Fruit fly (Drosophila melanogaster) whole organism, prepupa: ENCODE results near the gene CG4456.

ENCODE experiments used
- Blimp-1 ChIP-seq: fragments of 200-800 bp; sonication (Bioruptor generic); optimal IDR thresholded peaks from 3 replicates; lab custom pipeline; 2017; ENCODE audit warnings: missing biosample characterization, missing genetic modification characterization, mild to moderate bottlenecking, moderate library complexity, missing genetic modification reagents
- CG10631 ChIP-seq: fragments of 200-800 bp; sonication (Bioruptor generic); optimal IDR thresholded peaks from 2 replicates; lab custom pipeline; 2016; ENCODE audit warnings: missing biosample characterization, missing genetic modification characterization
- CG11294 ChIP-seq: fragments of 200-800 bp; sonication (Bioruptor generic); IDR thresholded peaks from 2 replicates; pipeline ENCODE4 v1.3.6; 2022; ENCODE audit warnings: missing biosample characterization, missing genetic modification characterization
- CG11762 ChIP-seq: fragments of 200-800 bp; sonication (Bioruptor generic); optimal IDR thresholded peaks from 3 replicates; lab custom pipeline; 2016; ENCODE audit warnings: missing biosample characterization, missing genetic modification characterization; ENCODE audit not compliant: insufficient read depth
- CG1621 ChIP-seq: fragments of 200-800 bp; sonication (Bioruptor generic); optimal IDR thresholded peaks from 3 replicates; lab custom pipeline; 2018; ENCODE audit warnings: missing biosample characterization, mild to moderate bottlenecking, missing genetic modification characterization
- CG16779 ChIP-seq: fragments of 200-800 bp; sonication (Bioruptor generic); optimal IDR thresholded peaks from 3 replicates; lab custom pipeline; 2017; ENCODE audit warnings: missing biosample characterization, mild to moderate bottlenecking, missing genetic modification characterization
- CG3032 ChIP-seq: fragments of 200-800 bp; optimal IDR thresholded peaks from 2 replicates; lab custom pipeline; 2019; ENCODE audit warnings: missing biosample characterization, mild to moderate bottlenecking, missing genetic modification characterization, moderate library complexity
- CG31627 ChIP-seq: fragments of 200-800 bp; sonication (Bioruptor generic); optimal IDR thresholded peaks from 3 replicates; lab custom pipeline; 2016; ENCODE audit warnings: missing biosample characterization, missing genetic modification characterization
- CG32006 ChIP-seq: fragments of 200-800 bp; sonication (Bioruptor generic); optimal IDR thresholded peaks from 3 replicates; lab custom pipeline; 2017; ENCODE audit warnings: missing biosample characterization, mild to moderate bottlenecking, missing genetic modification characterization
- CG3919 ChIP-seq: fragments of 200-800 bp; sonication (Bioruptor generic); optimal IDR thresholded peaks from 3 replicates; lab custom pipeline; 2016; ENCODE audit warnings: missing biosample characterization, missing genetic modification characterization
- CG6163 ChIP-seq: fragments of 200-800 bp; sonication (Bioruptor generic); IDR thresholded peaks from 3 replicates; pipeline ENCODE4 v1.3.6; 2022; ENCODE audit warnings: missing biosample characterization, missing genetic modification characterization
- CG6276 ChIP-seq: fragments of 200-800 bp; sonication (Bioruptor generic); optimal IDR thresholded peaks from 2 replicates; lab custom pipeline; 2017; ENCODE audit warnings: missing biosample characterization, mild to moderate bottlenecking, missing genetic modification characterization
- CG6792 ChIP-seq: fragments of 200-800 bp; sonication (Bioruptor generic); optimal IDR thresholded peaks from 3 replicates; lab custom pipeline; 2016; ENCODE audit warnings: missing biosample characterization, missing genetic modification characterization
- CG6808 ChIP-seq: fragments of 200-800 bp; sonication (Bioruptor generic); optimal IDR thresholded peaks from 3 replicates; lab custom pipeline; 2017; ENCODE audit warnings: missing biosample characterization, missing genetic modification characterization, mild to moderate bottlenecking, moderate library complexity, missing genetic modification reagents
- CG6854 ChIP-seq: fragments of 200-800 bp; sonication (Bioruptor generic); optimal IDR thresholded peaks from 2 replicates; lab custom pipeline; 2017; ENCODE audit warnings: missing biosample characterization, mild to moderate bottlenecking, missing genetic modification characterization
- CG7368 ChIP-seq: fragments of 200-800 bp; sonication (Bioruptor generic); optimal IDR thresholded peaks from 3 replicates; lab custom pipeline; 2016; ENCODE audit warnings: missing biosample characterization, missing genetic modification characterization
- CG8119 ChIP-seq: fragments of 200-800 bp; sonication (Bioruptor generic); IDR thresholded peaks from 3 replicates; pipeline ENCODE4 v1.3.6; 2022; ENCODE audit warnings: missing biosample characterization, missing genetic modification characterization
- CG8319 ChIP-seq: fragments of 200-800 bp; sonication (Bioruptor generic); optimal IDR thresholded peaks from 3 replicates; lab custom pipeline; 2016; ENCODE audit warnings: missing biosample characterization, missing genetic modification characterization
- CG9139 ChIP-seq: fragments of 200-800 bp; sonication (Bioruptor generic); optimal IDR thresholded peaks from 3 replicates; lab custom pipeline; 2017; ENCODE audit warnings: missing biosample characterization, mild to moderate bottlenecking, missing genetic modification characterization
- Eip75B ChIP-seq: fragments of 200-800 bp; sonication (Bioruptor generic); optimal IDR thresholded peaks from 3 replicates; lab custom pipeline; 2016; ENCODE audit warnings: missing biosample characterization, missing genetic modification characterization
- Eip93F ChIP-seq: fragments of 200-800 bp; sonication (Bioruptor generic); optimal IDR thresholded peaks from 2 replicates; lab custom pipeline; 2016; ENCODE audit warnings: missing biosample characterization, mild to moderate bottlenecking, missing genetic modification characterization
- Gug ChIP-seq: fragments of 200-800 bp; sonication (Bioruptor generic); IDR thresholded peaks from 2 replicates; pipeline ENCODE4 v1.3.6; 2022; ENCODE audit warnings: missing biosample characterization, missing genetic modification characterization
- Hr39 ChIP-seq: fragments of 200-800 bp; sonication (Bioruptor generic); optimal IDR thresholded peaks from 2 replicates; lab custom pipeline; 2016; ENCODE audit warnings: missing biosample characterization, missing genetic modification characterization
- Hr4 ChIP-seq: fragments of 200-800 bp; sonication (Bioruptor generic); optimal IDR thresholded peaks from 3 replicates; lab custom pipeline; 2016; ENCODE audit warnings: missing biosample characterization, missing genetic modification characterization
- Lpt ChIP-seq: fragments of 200-800 bp; sonication (Bioruptor generic); optimal IDR thresholded peaks from 3 replicates; lab custom pipeline; 2016; ENCODE audit warnings: missing biosample characterization, missing genetic modification characterization
- Sox102F ChIP-seq: fragments of 200-800 bp; sonication (Bioruptor generic); optimal IDR thresholded peaks from 2 replicates; lab custom pipeline; 2016; ENCODE audit warnings: missing biosample characterization, mild to moderate bottlenecking, missing genetic modification characterization
- Sox14 ChIP-seq: fragments of 200-800 bp; sonication (Bioruptor generic); optimal IDR thresholded peaks from 3 replicates; lab custom pipeline; 2016; ENCODE audit warnings: missing biosample characterization, missing genetic modification characterization
- cyc ChIP-seq: fragments of 200-800 bp; sonication (Bioruptor generic); optimal IDR thresholded peaks from 3 replicates; lab custom pipeline; 2016; ENCODE audit warnings: missing biosample characterization, missing genetic modification characterization
- dac ChIP-seq: fragments of 200-800 bp; sonication (Bioruptor generic); optimal IDR thresholded peaks from 2 replicates; lab custom pipeline; 2017; ENCODE audit warnings: missing biosample characterization, mild to moderate bottlenecking, missing genetic modification characterization
- dsx ChIP-seq: fragments of 200-800 bp; optimal IDR thresholded peaks from 3 replicates; lab custom pipeline; 2019; ENCODE audit warnings: missing biosample characterization, mild to moderate bottlenecking, missing genetic modification characterization, moderate library complexity; ENCODE audit not compliant: poor library complexity, severe bottlenecking
- eg ChIP-seq: fragments of 200-800 bp; sonication (Bioruptor generic); IDR thresholded peaks from 3 replicates; pipeline ENCODE4 v1.3.6; 2022; ENCODE audit warnings: missing biosample characterization, missing genetic modification characterization
- fkh ChIP-seq: fragments of 200-800 bp; sonication (Bioruptor generic); optimal IDR thresholded peaks from 3 replicates; lab custom pipeline; 2017; ENCODE audit warnings: missing biosample characterization, mild to moderate bottlenecking, missing genetic modification characterization, moderate library complexity
- net ChIP-seq: fragments of 200-800 bp; sonication (Bioruptor generic); optimal IDR thresholded peaks from 3 replicates; lab custom pipeline; 2016; ENCODE audit warnings: missing biosample characterization, missing genetic modification characterization
- spab ChIP-seq: fragments of 200-800 bp; sonication (Bioruptor generic); optimal IDR thresholded peaks from 2 replicates; lab custom pipeline; 2017; ENCODE audit warnings: missing biosample characterization, mild to moderate bottlenecking, missing genetic modification characterization, missing genetic modification reagents
- ss ChIP-seq, 2 experiments: fragments of 200-800 bp; sonication (Bioruptor generic); optimal IDR thresholded peaks; 2 replicates in 1 of 2; 3 replicates in 1 of 2; lab custom pipeline; 2017 to 2018; ENCODE audit warnings: mild to moderate bottlenecking in 2 of 2, missing biosample characterization in 2 of 2, missing genetic modification characterization in 2 of 2, moderate library complexity in 1 of 2
- svp ChIP-seq: fragments of 200-800 bp; sonication (Bioruptor generic); peaks from one replicate; lab custom pipeline; 2016; ENCODE audit warnings: missing biosample characterization, missing genetic modification characterization
- vri ChIP-seq: fragments of 200-800 bp; sonication (Bioruptor generic); optimal IDR thresholded peaks from 3 replicates; lab custom pipeline; 2016; ENCODE audit warnings: missing biosample characterization, mild to moderate bottlenecking, missing genetic modification characterization

CG4456 gene

DNA sequence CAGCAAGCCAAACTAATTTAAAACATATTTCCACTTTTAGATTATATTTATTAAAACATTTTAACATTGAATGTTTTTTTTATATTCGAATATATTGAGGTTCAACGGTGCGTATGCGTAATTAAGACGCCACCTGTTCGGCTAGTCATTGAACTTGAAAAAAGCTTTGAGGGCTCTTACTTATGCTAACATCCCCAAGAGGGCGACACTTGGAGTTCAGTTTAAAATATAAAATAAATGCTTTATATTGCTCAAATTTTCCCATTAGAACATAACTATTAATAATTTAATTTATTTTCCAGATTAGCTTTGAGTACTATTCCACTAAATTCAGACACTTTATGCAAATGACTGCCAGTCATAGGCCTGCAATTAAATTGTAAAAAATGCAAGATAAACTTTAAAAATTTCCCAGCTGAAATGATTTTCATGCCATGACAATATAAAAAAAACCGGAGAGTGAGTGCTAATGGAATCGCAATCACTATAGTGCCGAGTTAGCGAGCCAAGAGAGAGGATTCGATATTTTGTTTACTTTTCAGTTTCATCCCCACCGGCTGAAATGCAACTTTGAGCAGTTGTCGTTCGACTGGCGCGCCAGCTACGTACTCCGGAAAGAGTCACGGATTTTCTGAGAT lies 38.7 kb upstream of the CG4456 start, which contains the start of gene PGRP-LA (continued):
- TF ChIP-seq dsx (GFP tag; lab: Kevin White, UChicago) = no peak
- TF ChIP-seq Gug (GFP tag; lab: Robert Waterston, UW) = no peak
- TF ChIP-seq CG31627 (GFP tag; lab: Kevin White, UChicago) = peak; percentile 18
- TF ChIP-seq Eip75B (GFP tag; lab: Kevin White, UChicago) = no peak
- TF ChIP-seq CG3919 (GFP tag; lab: Kevin White, UChicago) = peak; percentile 57
- TF ChIP-seq vri (GFP tag; lab: Kevin White, UChicago) = no peak
- TF ChIP-seq Hr39 = peak; percentile 5
- TF ChIP-seq CG10631 = no peak
- TF ChIP-seq dac (GFP tag; lab: Kevin White, UChicago) = no peak
- no peak for TF ChIP-seq CG11294 (GFP tag; lab: Robert Waterston, UW)
- TF ChIP-seq CG32006 (GFP tag; lab: Kevin White, UChicago) = no peak
- TF ChIP-seq Hr4 (GFP tag; lab: Kevin White, UChicago) = peak; percentile 26
- peak; percentile 44 for TF ChIP-seq cyc
- TF ChIP-seq Sox102F (GFP tag; lab: Kevin White, UChicago) = peak; percentile 31
- TF ChIP-seq Sox14 (GFP tag; lab: Kevin White, UChicago) = peak; percentile 10
- TF ChIP-seq Eip93F (GFP tag; lab: Kevin White, UChicago) = no peak
- no peak for TF ChIP-seq CG11762 (GFP tag; lab: Kevin White, UChicago)
- TF ChIP-seq CG9139 (GFP tag; lab: Kevin White, UChicago) = no peak
- no peak for TF ChIP-seq CG3032 (tag; lab: Kevin White, UChicago)
- TF ChIP-seq CG6792 (GFP tag; lab: Kevin White, UChicago) = no peak
- no peak for TF ChIP-seq svp (GFP tag; lab: Kevin White, UChicago)
- no peak for TF ChIP-seq CG8319 (GFP tag; lab: Kevin White, UChicago)
- TF ChIP-seq, all 60 proteins: peak for 16

DNA sequence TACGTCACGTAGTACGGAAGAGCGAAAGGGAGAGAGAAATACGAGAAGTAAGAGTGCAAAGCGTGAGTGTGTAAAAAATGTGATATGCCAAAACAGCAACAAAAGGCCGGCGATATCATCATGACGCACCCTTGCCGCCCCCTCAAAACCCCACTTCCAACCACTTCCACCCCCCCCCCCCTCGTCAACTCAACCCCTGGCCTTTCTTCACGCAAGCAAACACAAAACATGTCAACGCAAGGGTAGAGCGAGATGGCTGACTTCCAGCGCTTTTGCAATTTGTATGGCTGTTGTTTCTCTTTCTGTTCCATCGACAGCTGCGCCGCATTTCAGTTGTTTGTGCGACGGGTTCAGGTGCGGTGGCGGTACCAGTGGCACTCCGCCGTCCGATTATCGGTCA lies 36.8 kb upstream of the CG4456 start:
- TF ChIP-seq Blimp-1 (peak; percentile 30), Gug (GFP tag; lab: Robert Waterston, UW) (peak; percentile 50; the same call in 1 of the 2 replicates), vri (GFP tag; lab: Kevin White, UChicago) (peak; percentile 21), CG6854 (peak; percentile 59), CG9139 (GFP tag; lab: Kevin White, UChicago) (peak; percentile 42), Lpt (GFP tag; lab: Kevin White, UChicago) (peak; percentile 64), net (GFP tag; lab: Kevin White, UChicago) (no peak), CG1621 (peak; percentile 20), svp (GFP tag; lab: Kevin White, UChicago) (peak; percentile 80), Sox14 (GFP tag; lab: Kevin White, UChicago) (peak; percentile 34), Hr4 (GFP tag; lab: Kevin White, UChicago) (no peak), ss (GFP tag; optimal IDR thresholded peaks at IDR 0.05; lab: Kevin White, UChicago) (peak; percentile 8 to 60), Eip93F (GFP tag; lab: Kevin White, UChicago) (no peak), CG6163 (GFP tag; lab: Robert Waterston, UW) (peak; percentile 79; the same call in 2 of the 3 replicates), CG11762 (GFP tag; lab: Kevin White, UChicago) (no peak), CG16779 (tag; lab: Kevin White, UChicago) (peak; percentile 68), CG6276 (GFP tag; lab: Kevin White, UChicago) (peak; percentile 28), CG7368 (GFP tag; lab: Kevin White, UChicago) (peak; percentile 32), CG6808 (GFP tag; lab: Kevin White, UChicago) (peak; percentile 29), CG6792 (GFP tag; lab: Kevin White, UChicago) (peak; percentile 5), CG8119 (GFP tag; lab: Robert Waterston, UW) (peak; percentile 38; the same call in 1 of the 3 replicates), CG3919 (GFP tag; lab: Kevin White, UChicago) (peak; percentile 32), eg (GFP tag; lab: Robert Waterston, UW) (peak; percentile 42; the same call in 1 of the 3 replicates), Hr39 (no peak), CG32006 (GFP tag; lab: Kevin White, UChicago) (no peak), spab (no peak), fkh (GFP tag; lab: Kevin White, UChicago) (peak; percentile 62)
- TF ChIP-seq, all 60 proteins: peak for 20
